Worm (Caenorhabditis elegans) whole organism, L1 larva: ENCODE measurements around the gene T22B7.22.

Source experiments
- ama-1 ChIP-seq: fragments of 150-350 bp; optimal IDR thresholded peaks from 2 replicates; lab custom pipeline; 2014
- lir-3 ChIP-seq: sonication (generic microtip); optimal IDR thresholded peaks from 2 replicates; lab custom pipeline; 2016; ENCODE audit warnings: mild to moderate bottlenecking, missing genetic modification characterization, moderate library complexity, missing compliant biosample characterization; ENCODE audit not compliant: poor library complexity
- unc-86 ChIP-seq: sonication (generic microtip); optimal IDR thresholded peaks from 2 replicates; lab custom pipeline; 2016; ENCODE audit warnings: missing genetic modification characterization, missing compliant biosample characterization
- ztf-11 ChIP-seq, 2 experiments: sonication (generic microtip); optimal IDR thresholded peaks; 2 replicates each; lab custom pipeline; 2016 to 2017; ENCODE audit warnings: missing genetic modification characterization in 2 of 2, missing biosample characterization in 1 of 2, missing compliant biosample characterization in 1 of 2

- TF ChIP-seq ztf-11 (tag; optimal IDR thresholded peaks at IDR 0.05; lab: Kevin White, UChicago), result no peak
- TF ChIP-seq unc-86, result no peak
- no peak for TF ChIP-seq lir-3 (tag; lab: Kevin White, UChicago)
- no peak for TF ChIP-seq ama-1
Measured at ce11 chrX:5655601-5656000, 4.2 kb upstream of the T22B7.22 start.
